Fruit fly (Drosophila melanogaster) whole organism, pupa: ENCODE measurements around the gene disco-r.
A peak's percentile ranks its signal among the peaks of the same experiment; 100 is the strongest.

Source experiments
- CG10348 ChIP-seq: fragments of 200-800 bp; sonication (Bioruptor generic); IDR thresholded peaks from 2 replicates; pipeline ENCODE4 v1.3.6; 2022; ENCODE audit warnings: missing biosample characterization, missing genetic modification characterization
- CG12605 ChIP-seq: fragments of 200-800 bp; sonication (Bioruptor generic); IDR thresholded peaks from 2 replicates; pipeline ENCODE4 v1.3.6; 2022; ENCODE audit warnings: missing biosample characterization, missing genetic modification characterization
- CG13204 ChIP-seq: fragments of 200-800 bp; sonication (Bioruptor generic); optimal IDR thresholded peaks from 2 replicates; lab custom pipeline; 2018; ENCODE audit warnings: missing biosample characterization, mild to moderate bottlenecking, missing genetic modification characterization, moderate library complexity
- CG14655 ChIP-seq: fragments of 200-800 bp; sonication (Bioruptor generic); optimal IDR thresholded peaks from 3 replicates; lab custom pipeline; 2017; ENCODE audit warnings: mild to moderate bottlenecking, missing biosample characterization, missing genetic modification reagents, missing genetic modification characterization
- CG15710 ChIP-seq: fragments of 200-800 bp; sonication (Bioruptor generic); optimal IDR thresholded peaks from 2 replicates; lab custom pipeline; 2018; ENCODE audit warnings: missing biosample characterization, mild to moderate bottlenecking, missing genetic modification characterization, moderate library complexity
- CG17806 ChIP-seq: fragments of 200-800 bp; sonication (Bioruptor generic); optimal IDR thresholded peaks from 2 replicates; lab custom pipeline; 2018; ENCODE audit warnings: missing biosample characterization, mild to moderate bottlenecking, missing genetic modification characterization, moderate library complexity
- CG32121 ChIP-seq: fragments of 200-800 bp; sonication (Bioruptor generic); IDR thresholded peaks from 2 replicates; pipeline ENCODE4 v1.3.6; 2022; ENCODE audit warnings: missing biosample characterization, missing genetic modification characterization
- CG34367 ChIP-seq: fragments of 200-800 bp; sonication (Bioruptor generic); optimal IDR thresholded peaks from 2 replicates; lab custom pipeline; 2018; ENCODE audit warnings: missing biosample characterization, mild to moderate bottlenecking, missing genetic modification characterization
- CG4496 ChIP-seq: fragments of 200-800 bp; sonication (Bioruptor generic); IDR thresholded peaks from 3 replicates; pipeline ENCODE4 v1.3.6; 2022; ENCODE audit warnings: missing biosample characterization, missing genetic modification characterization
- CG8159 ChIP-seq: fragments of 200-800 bp; sonication (Bioruptor generic); optimal IDR thresholded peaks from 3 replicates; lab custom pipeline; 2018; ENCODE audit warnings: missing biosample characterization, mild to moderate bottlenecking, missing genetic modification characterization, moderate library complexity
- CG8301 ChIP-seq: fragments of 200-800 bp; sonication (Bioruptor generic); optimal IDR thresholded peaks from 2 replicates; lab custom pipeline; 2018; ENCODE audit warnings: missing biosample characterization, mild to moderate bottlenecking, missing genetic modification characterization
- CG9948 ChIP-seq: fragments of 200-800 bp; sonication (Bioruptor generic); optimal IDR thresholded peaks from 2 replicates; lab custom pipeline; 2018; ENCODE audit warnings: missing biosample characterization, mild to moderate bottlenecking, missing genetic modification characterization, moderate library complexity
- D1 ChIP-seq: fragments of 200-800 bp; sonication (Bioruptor generic); optimal IDR thresholded peaks from 2 replicates; lab custom pipeline; 2018; ENCODE audit warnings: missing biosample characterization, mild to moderate bottlenecking, missing genetic modification characterization, moderate library complexity
- EcR ChIP-seq: fragments of 200-800 bp; sonication (Bioruptor generic); optimal IDR thresholded peaks from 3 replicates; lab custom pipeline; 2019; ENCODE audit warnings: missing biosample characterization, missing genetic modification characterization, mild to moderate bottlenecking, moderate library complexity, missing genetic modification reagents
- Ets98B ChIP-seq: fragments of 200-800 bp; sonication (Bioruptor generic); IDR thresholded peaks from 2 replicates; pipeline ENCODE4 v1.3.6; 2022; ENCODE audit warnings: missing biosample characterization, missing genetic modification characterization
- Pif1A ChIP-seq: fragments of 200-800 bp; sonication (Bioruptor generic); optimal IDR thresholded peaks from 3 replicates; lab custom pipeline; 2016; ENCODE audit warnings: missing biosample characterization, missing genetic modification characterization
- Pif1B ChIP-seq: fragments of 200-800 bp; sonication (Bioruptor generic); optimal IDR thresholded peaks from 3 replicates; lab custom pipeline; 2016; ENCODE audit warnings: missing biosample characterization, missing genetic modification characterization
- Snoo ChIP-seq: fragments of 200-800 bp; sonication (Bioruptor generic); optimal IDR thresholded peaks from 3 replicates; lab custom pipeline; 2017; ENCODE audit warnings: missing biosample characterization, mild to moderate bottlenecking, missing genetic modification characterization, inconsistent platforms
- fd96Ca ChIP-seq: fragments of 200-800 bp; sonication (Bioruptor generic); IDR thresholded peaks from 3 replicates; pipeline ENCODE4 v1.3.6; 2022; ENCODE audit warnings: missing biosample characterization, missing genetic modification characterization
- gl ChIP-seq: fragments of 200-800 bp; sonication (Bioruptor generic); optimal IDR thresholded peaks from 2 replicates; lab custom pipeline; 2018; ENCODE audit warnings: missing biosample characterization, mild to moderate bottlenecking, missing genetic modification characterization
- rn ChIP-seq: fragments of 200-800 bp; sonication (Bioruptor generic); IDR thresholded peaks from 2 replicates; pipeline ENCODE4 v1.3.6; 2022; ENCODE audit warnings: missing biosample characterization, missing genetic modification characterization

The disco-r gene

dm6 chrX:16092614-16093280 lies 56.0 kb downstream of the disco-r start:
- peak; percentile 96 for TF ChIP-seq CG8159 (tag; lab: Kevin White, UChicago)
- no peak for TF ChIP-seq CG15710 (tag; lab: Kevin White, UChicago)
- peak; percentile 50; the same call in 1 of the 3 replicates for TF ChIP-seq fd96Ca (GFP tag; lab: Robert Waterston, UW)
- peak; percentile 17 for TF ChIP-seq Pif1B (GFP tag; lab: Kevin White, UChicago)
- 0 out of 2 replicates have a peak, but pooled peaks have one; percentile 26 for TF ChIP-seq CG12605 (GFP tag; lab: Robert Waterston, UW)
- peak; percentile 74 for TF ChIP-seq CG4496 (GFP tag; lab: Robert Waterston, UW)
- TF ChIP-seq CG8301 (tag; lab: Kevin White, UChicago): peak; percentile 8
- peak; percentile 53 for TF ChIP-seq CG32121 (GFP tag; lab: Robert Waterston, UW)
- peak; percentile 54 for TF ChIP-seq EcR (GFP tag; lab: Kevin White, UChicago)
- peak; percentile 10 for TF ChIP-seq CG17806 (tag; lab: Kevin White, UChicago)
- TF ChIP-seq CG34367 (tag; lab: Kevin White, UChicago): no peak
- no peak for TF ChIP-seq Snoo
- TF ChIP-seq Pif1A (GFP tag; lab: Kevin White, UChicago): peak; percentile 36

dm6 chrX:16091431-16091990 lies 57.3 kb downstream of the disco-r start, which contains the start of gene Tob:
Tob (minus strand) TSS chrX:16091495.
- TF ChIP-seq fd96Ca (GFP tag; lab: Robert Waterston, UW) (no peak; the same call in 2 of the 3 replicates), CG17806 (tag; lab: Kevin White, UChicago) (no peak), CG34367 (tag; lab: Kevin White, UChicago) (no peak), CG4496 (GFP tag; lab: Robert Waterston, UW) (peak; percentile 79), EcR (GFP tag; lab: Kevin White, UChicago) (peak; percentile 22), Pif1B (GFP tag; lab: Kevin White, UChicago) (peak; percentile 14), CG13204 (GFP tag; lab: Kevin White, UChicago) (peak; percentile 15), CG8301 (tag; lab: Kevin White, UChicago) (no peak), D1 (tag; lab: Kevin White, UChicago) (no peak), Snoo (peak; percentile 22), CG10348 (GFP tag; lab: Robert Waterston, UW) (no peak), CG15710 (tag; lab: Kevin White, UChicago) (no peak), gl (tag; lab: Kevin White, UChicago) (peak; percentile 19), CG8159 (tag; lab: Kevin White, UChicago) (peak; percentile 25), Pif1A (GFP tag; lab: Kevin White, UChicago) (no peak), CG12605 (GFP tag; lab: Robert Waterston, UW) (peak; percentile 72), CG32121 (GFP tag; lab: Robert Waterston, UW) (peak; percentile 55; the same call in 1 of the 2 replicates), Ets98B (GFP tag; lab: Robert Waterston, UW) (peak; percentile 71), rn (GFP tag; lab: Robert Waterston, UW) (no peak), CG14655 (peak; percentile 8), CG9948 (tag; lab: Kevin White, UChicago) (no peak)

dm6 chrX:16090179-16091144 lies 58.3 kb downstream of the disco-r start:
- TF ChIP-seq Ets98B (GFP tag; lab: Robert Waterston, UW): peak; percentile 93
- peak; percentile 54 for TF ChIP-seq Snoo
- peak; percentile 72 for TF ChIP-seq CG8301 (tag; lab: Kevin White, UChicago)
- TF ChIP-seq Pif1A (GFP tag; lab: Kevin White, UChicago): peak; percentile 56
- TF ChIP-seq CG4496 (GFP tag; lab: Robert Waterston, UW): peak; percentile 96
- TF ChIP-seq fd96Ca (GFP tag; lab: Robert Waterston, UW): peak; percentile 85
- TF ChIP-seq rn (GFP tag; lab: Robert Waterston, UW): peak; percentile 68; the same call in 1 of the 2 replicates
- peak; percentile 74 for TF ChIP-seq CG10348 (GFP tag; lab: Robert Waterston, UW)
- peak; percentile 61 for TF ChIP-seq CG15710 (tag; lab: Kevin White, UChicago)
- peak; percentile 60 for TF ChIP-seq CG17806 (tag; lab: Kevin White, UChicago)
- peak; percentile 47 for TF ChIP-seq Pif1B (GFP tag; lab: Kevin White, UChicago)
- TF ChIP-seq CG9948 (tag; lab: Kevin White, UChicago): peak; percentile 45
- TF ChIP-seq CG32121 (GFP tag; lab: Robert Waterston, UW): peak; percentile 89
- TF ChIP-seq D1 (tag; lab: Kevin White, UChicago): no peak
- TF ChIP-seq CG12605 (GFP tag; lab: Robert Waterston, UW): peak; percentile 83
- TF ChIP-seq EcR (GFP tag; lab: Kevin White, UChicago): no peak
- no peak for TF ChIP-seq gl (tag; lab: Kevin White, UChicago)
- peak; percentile 60 for TF ChIP-seq CG8159 (tag; lab: Kevin White, UChicago)
- TF ChIP-seq CG34367 (tag; lab: Kevin White, UChicago): peak; percentile 45
- TF ChIP-seq CG13204 (GFP tag; lab: Kevin White, UChicago): no peak
- TF ChIP-seq CG14655: peak; percentile 66
